Worm (Caenorhabditis elegans) whole organism, midembryonic: ENCODE data around the gene phf-34.

Source experiments
- flt-1 ChIP-seq: fragments of 200-800 bp; sonication (Bioruptor generic); IDR thresholded peaks from 2 replicates; pipeline ENCODE4 v1.3.6; 2022; ENCODE audit warnings: missing genetic modification characterization, missing compliant biosample characterization
- ztf-23 ChIP-seq: fragments of 200-800 bp; sonication (Bioruptor generic); IDR thresholded peaks from 2 replicates; pipeline ENCODE4 v1.3.6; 2022; ENCODE audit warnings: missing genetic modification reagents, missing genetic modification characterization, missing compliant biosample characterization

DNA sequence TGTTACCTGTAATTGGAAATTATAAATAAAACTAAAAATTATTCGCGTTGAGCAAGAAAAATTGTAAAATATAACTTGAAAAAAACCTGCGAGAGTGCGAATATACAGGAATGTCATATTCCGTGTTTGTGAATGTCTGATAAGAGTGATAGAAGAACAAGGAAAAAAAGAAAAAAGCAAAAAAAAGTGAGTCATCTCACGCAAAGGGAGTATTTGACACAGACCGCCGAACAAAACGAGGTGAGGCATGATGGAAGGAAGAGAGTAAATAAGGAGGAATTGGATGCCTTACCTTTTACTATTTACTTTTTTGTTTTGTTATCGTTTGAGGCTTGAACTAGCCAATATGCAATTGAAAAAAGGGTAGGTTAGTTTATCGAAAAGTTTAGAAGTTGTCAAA, 7.0 kb downstream of the phf-34 start, which contains the start of gene F21G4.1:
- TF ChIP-seq flt-1 (GFP tag; lab: Robert Waterston, UW) (no peak), ztf-23 (GFP tag; lab: Robert Waterston, UW) (no peak)
